Worm (Caenorhabditis elegans): ENCODE data around the gene bus-12.

ce11 chrIV:13214466-13214865 is 41.5 kb upstream of the bus-12 start, which contains the start of gene cho-1:
- TF ChIP-seq nhr-43 (tag; optimal IDR thresholded peaks at IDR 0.05; ENCODE audit: poor library complexity, severe bottlenecking) (no peak), daf-12 (tag; optimal IDR thresholded peaks at IDR 0.05) (no peak), nfya-1 (tag; optimal IDR thresholded peaks at IDR 0.05; ENCODE audit: insufficient read depth) (no peak), aly-2 (tag; optimal IDR thresholded peaks at IDR 0.05) (no peak), fos-1 (tag; optimal IDR thresholded peaks at IDR 0.05) (no peak), pqm-1 (tag; optimal IDR thresholded peaks at IDR 0.05) (no peak)

Measured in whole organism, L3 larva.